Fruit fly (Drosophila melanogaster) whole organism, embryonic: ENCODE measurements around the gene CG1542.

Source experiments
- Asciz ChIP-seq: fragments of 200-800 bp; sonication (Bioruptor generic); optimal IDR thresholded peaks from 2 replicates; lab custom pipeline; 2017; ENCODE audit warnings: missing biosample characterization, mild to moderate bottlenecking, missing genetic modification characterization, missing genetic modification reagents
- CG11085 ChIP-seq: fragments of 200-800 bp; sonication (Bioruptor generic); IDR thresholded peaks from 2 replicates; pipeline ENCODE4 v1.3.6; 2022; ENCODE audit warnings: missing biosample characterization, missing genetic modification characterization
- CG11560 ChIP-seq: fragments of 200-800 bp; sonication (Bioruptor generic); IDR thresholded peaks from 3 replicates; pipeline ENCODE4 v1.3.6; 2022; ENCODE audit warnings: missing biosample characterization, missing genetic modification characterization
- CG13287 ChIP-seq: fragments of 200-800 bp; sonication (Bioruptor generic); IDR thresholded peaks from 2 replicates; pipeline ENCODE4 v1.3.6; 2022; ENCODE audit warnings: missing biosample characterization, missing genetic modification characterization; ENCODE audit not compliant: partially characterized antibody
- CG14014 ChIP-seq: fragments of 200-800 bp; sonication (Bioruptor generic); IDR thresholded peaks from 2 replicates; pipeline ENCODE4 v1.3.6; 2022; ENCODE audit warnings: missing biosample characterization, missing genetic modification characterization
- CG15011 ChIP-seq: fragments of 200-800 bp; sonication (Bioruptor generic); optimal IDR thresholded peaks from 3 replicates; lab custom pipeline; 2018; ENCODE audit warnings: missing biosample characterization, mild to moderate bottlenecking, missing genetic modification characterization
- CG15514 ChIP-seq: fragments of 200-800 bp; sonication (Bioruptor generic); optimal IDR thresholded peaks from 3 replicates; lab custom pipeline; 2017; ENCODE audit warnings: missing biosample characterization, missing genetic modification characterization, mild to moderate bottlenecking, moderate library complexity, missing genetic modification reagents
- CG2202 ChIP-seq: fragments of 200-800 bp; sonication (Bioruptor generic); optimal IDR thresholded peaks from 2 replicates; lab custom pipeline; 2018; ENCODE audit warnings: missing biosample characterization, mild to moderate bottlenecking, missing genetic modification characterization
- CG2875 ChIP-seq: fragments of 200-800 bp; sonication (Bioruptor generic); optimal IDR thresholded peaks from 2 replicates; lab custom pipeline; 2017; ENCODE audit warnings: missing biosample characterization, mild to moderate bottlenecking, missing genetic modification characterization, missing genetic modification reagents
- CG3281 ChIP-seq: fragments of 200-800 bp; sonication (Bioruptor generic); optimal IDR thresholded peaks from 3 replicates; lab custom pipeline; 2017; ENCODE audit warnings: missing biosample characterization, mild to moderate bottlenecking, missing genetic modification characterization
- CG3838 ChIP-seq: fragments of 200-800 bp; sonication (Bioruptor generic); optimal IDR thresholded peaks from 3 replicates; lab custom pipeline; 2016; ENCODE audit warnings: missing biosample characterization, missing genetic modification characterization
- CG4282 ChIP-seq: fragments of 200-800 bp; sonication (Bioruptor generic); optimal IDR thresholded peaks from 2 replicates; lab custom pipeline; 2016; ENCODE audit warnings: missing biosample characterization, missing genetic modification characterization
- CG5953 ChIP-seq: fragments of 200-800 bp; sonication (Bioruptor generic); IDR thresholded peaks from 2 replicates; pipeline ENCODE4 v1.3.6; 2022; ENCODE audit warnings: missing biosample characterization, missing genetic modification characterization
- CG6272 ChIP-seq: fragments of 200-800 bp; sonication (Bioruptor generic); IDR thresholded peaks from 2 replicates; pipeline ENCODE4 v1.3.6; 2022; ENCODE audit warnings: missing biosample characterization, missing genetic modification characterization
- CG6683 ChIP-seq: fragments of 200-800 bp; sonication (Bioruptor generic); optimal IDR thresholded peaks from 2 replicates; lab custom pipeline; 2017; ENCODE audit warnings: missing biosample characterization, mild to moderate bottlenecking, missing genetic modification characterization, missing genetic modification reagents
- CG8089 ChIP-seq: fragments of 200-800 bp; sonication (Bioruptor generic); optimal IDR thresholded peaks from 3 replicates; lab custom pipeline; 2016; ENCODE audit warnings: missing biosample characterization, missing genetic modification characterization
- CG8478 ChIP-seq: fragments of >200 bp; optimal IDR thresholded peaks from 2 replicates; lab custom pipeline; 2018
- CrebB ChIP-seq: fragments of 200-800 bp; sonication (Bioruptor generic); optimal IDR thresholded peaks from 3 replicates; lab custom pipeline; 2018; ENCODE audit warnings: missing biosample characterization, mild to moderate bottlenecking, missing genetic modification characterization
- Dad ChIP-seq: fragments of 200-800 bp; sonication (Bioruptor generic); optimal IDR thresholded peaks from 3 replicates; lab custom pipeline; 2016; ENCODE audit warnings: missing biosample characterization, missing genetic modification characterization
- Dbx ChIP-seq: fragments of 200-800 bp; sonication (Bioruptor generic); IDR thresholded peaks from 3 replicates; pipeline ENCODE4 v1.3.6; 2022; ENCODE audit warnings: missing biosample characterization, missing genetic modification characterization
- Doc3 ChIP-seq: fragments of 200-800 bp; sonication (Bioruptor generic); IDR thresholded peaks from 3 replicates; pipeline ENCODE4 v1.3.6; 2022; ENCODE audit warnings: missing biosample characterization, missing genetic modification characterization; ENCODE audit not compliant: partially characterized antibody
- Gug ChIP-seq: fragments of 200-800 bp; sonication (Bioruptor generic); IDR thresholded peaks from 4 replicates; pipeline ENCODE4 v1.3.6; 2022; ENCODE audit warnings: missing biosample characterization, missing genetic modification characterization
- H15 ChIP-seq: fragments of 200-800 bp; sonication (Bioruptor generic); IDR thresholded peaks from 3 replicates; pipeline ENCODE4 v1.3.6; 2022; ENCODE audit warnings: missing biosample characterization, missing genetic modification characterization
- HLH4C ChIP-seq: fragments of 200-800 bp; sonication (Bioruptor generic); IDR thresholded peaks from 3 replicates; pipeline ENCODE4 v1.3.6; 2022; ENCODE audit warnings: missing biosample characterization, missing genetic modification characterization; ENCODE audit not compliant: partially characterized antibody
- Lim3 ChIP-seq: fragments of 200-800 bp; sonication (Bioruptor generic); IDR thresholded peaks from 2 replicates; pipeline ENCODE4 v1.3.6; 2022; ENCODE audit warnings: missing biosample characterization, missing genetic modification characterization
- Pdp1 ChIP-seq, 2 experiments: fragments of 200-800 bp; sonication (Bioruptor generic); optimal IDR thresholded peaks; 3 replicates each; lab custom pipeline; 2016; ENCODE audit warnings: missing biosample characterization in 2 of 2, missing genetic modification characterization in 2 of 2, mild to moderate bottlenecking in 1 of 2, moderate library complexity in 1 of 2
- Ravus ChIP-seq: fragments of 200-800 bp; sonication (Bioruptor generic); IDR thresholded peaks from 2 replicates; pipeline ENCODE4 v1.3.6; 2022; ENCODE audit warnings: missing biosample characterization, missing genetic modification characterization
- Six4 ChIP-seq: fragments of 200-800 bp; sonication (Bioruptor generic); optimal IDR thresholded peaks from 2 replicates; lab custom pipeline; 2016; ENCODE audit warnings: missing biosample characterization, missing genetic modification characterization
- Stat92E ChIP-seq, 3 experiments: fragments of >200 bp in 2 of 3; fragments of 200-800 bp in 1 of 3; sonication (Bioruptor generic) in 1 of 3; optimal IDR thresholded peaks; 2 replicates each; lab custom pipeline; 2017 to 2019; ENCODE audit warnings: missing biosample characterization in 3 of 3, missing genetic modification characterization in 3 of 3, mild to moderate bottlenecking in 1 of 3, moderate library complexity in 1 of 3
- ase ChIP-seq: fragments of 200-800 bp; sonication (Bioruptor generic); IDR thresholded peaks from 3 replicates; pipeline ENCODE4 v1.3.6; 2022; ENCODE audit warnings: missing biosample characterization, missing genetic modification characterization
- az2 ChIP-seq: fragments of 200-800 bp; sonication (Bioruptor generic); optimal IDR thresholded peaks from 3 replicates; lab custom pipeline; 2016; ENCODE audit warnings: missing biosample characterization, missing genetic modification characterization
- cg ChIP-seq: fragments of 200-800 bp; sonication (Bioruptor generic); optimal IDR thresholded peaks from 3 replicates; lab custom pipeline; 2019; ENCODE audit warnings: missing biosample characterization, mild to moderate bottlenecking, missing genetic modification characterization, moderate library complexity
- ci ChIP-seq: fragments of 200-800 bp; sonication (Bioruptor generic); IDR thresholded peaks from 3 replicates; pipeline ENCODE4 v1.3.6; 2022; ENCODE audit warnings: missing biosample characterization, missing genetic modification characterization
- eve ChIP-seq, 2 experiments: fragments of >200 bp; optimal IDR thresholded peaks; 2 replicates each; lab custom pipeline; 2017; ENCODE audit warnings: missing biosample characterization in 2 of 2, missing genetic modification characterization in 2 of 2
- fd3F ChIP-seq: fragments of 200-800 bp; sonication (Bioruptor generic); optimal IDR thresholded peaks from 2 replicates; lab custom pipeline; 2018; ENCODE audit warnings: missing biosample characterization, mild to moderate bottlenecking, missing genetic modification characterization, moderate library complexity
- fd96Cb ChIP-seq: fragments of 200-800 bp; sonication (Bioruptor generic); optimal IDR thresholded peaks from 2 replicates; lab custom pipeline; 2018; ENCODE audit warnings: missing biosample characterization, mild to moderate bottlenecking, missing genetic modification characterization, moderate library complexity
- fru ChIP-seq: fragments of >200 bp; optimal IDR thresholded peaks from 2 replicates; lab custom pipeline; 2017
- gcm2 ChIP-seq: fragments of 200-800 bp; sonication (Bioruptor generic); optimal IDR thresholded peaks from 2 replicates; lab custom pipeline; 2016; ENCODE audit warnings: missing biosample characterization, missing genetic modification characterization
- lilli ChIP-seq: fragments of 200-800 bp; sonication (Bioruptor generic); optimal IDR thresholded peaks from 3 replicates; lab custom pipeline; 2016; ENCODE audit warnings: missing biosample characterization, missing genetic modification characterization
- nom ChIP-seq: fragments of 200-800 bp; sonication (Bioruptor generic); optimal IDR thresholded peaks from 2 replicates; lab custom pipeline; 2017; ENCODE audit warnings: missing biosample characterization, missing genetic modification characterization, mild to moderate bottlenecking, moderate library complexity, missing genetic modification reagents
- psq ChIP-seq: fragments of 200-800 bp; sonication (Bioruptor generic); optimal IDR thresholded peaks from 2 replicates; lab custom pipeline; 2017; ENCODE audit warnings: missing biosample characterization, missing genetic modification characterization
- row ChIP-seq: fragments of 200-800 bp; sonication (Bioruptor generic); IDR thresholded peaks from 3 replicates; pipeline ENCODE4 v1.3.6; 2022; ENCODE audit warnings: missing biosample characterization, missing genetic modification characterization
- slbo ChIP-seq: fragments of 200-800 bp; sonication (Bioruptor generic); IDR thresholded peaks from 2 replicates; pipeline ENCODE4 v1.3.6; 2022; ENCODE audit warnings: missing biosample characterization, missing genetic modification characterization
- sr ChIP-seq: fragments of 200-800 bp; sonication (Bioruptor generic); IDR thresholded peaks from 3 replicates; pipeline ENCODE4 v1.3.6; 2022; ENCODE audit warnings: missing biosample characterization, missing genetic modification characterization
- sug ChIP-seq: fragments of 200-800 bp; optimal IDR thresholded peaks from 2 replicates; lab custom pipeline; 2019; ENCODE audit warnings: missing biosample characterization, mild to moderate bottlenecking, missing genetic modification characterization, moderate library complexity
- tin ChIP-seq: fragments of 200-800 bp; sonication (Bioruptor generic); optimal IDR thresholded peaks from 3 replicates; lab custom pipeline; 2016; ENCODE audit warnings: missing biosample characterization, missing genetic modification characterization
- toy ChIP-seq: fragments of 200-800 bp; sonication (Bioruptor generic); IDR thresholded peaks from 2 replicates; pipeline ENCODE4 v1.3.6; 2022; ENCODE audit warnings: missing biosample characterization, missing genetic modification characterization
- wek ChIP-seq: fragments of 200-800 bp; sonication (Bioruptor generic); optimal IDR thresholded peaks from 3 replicates; lab custom pipeline; 2018; ENCODE audit warnings: missing biosample characterization, mild to moderate bottlenecking, missing genetic modification characterization, moderate library complexity
- zen ChIP-seq: fragments of 200-800 bp; sonication (Bioruptor generic); optimal IDR thresholded peaks from 3 replicates; lab custom pipeline; 2018; ENCODE audit warnings: missing biosample characterization, mild to moderate bottlenecking, missing genetic modification characterization, moderate library complexity
- zfh2 ChIP-seq: fragments of 200-800 bp; sonication (Bioruptor generic); optimal IDR thresholded peaks from 2 replicates; lab custom pipeline; 2016; ENCODE audit warnings: missing biosample characterization, missing genetic modification characterization

CG1542 gene

dm6 chr3R:31222125-31222889 is 9.0 kb downstream of the CG1542 start (continued):
- TF ChIP-seq Stat92E (GFP tag; optimal IDR thresholded peaks at IDR 0.05; lab: Kevin White, UChicago): no peak
- peak; percentile 71 for TF ChIP-seq CG6683 (GFP tag; lab: Kevin White, UChicago)
- TF ChIP-seq CG8089 (GFP tag; lab: Kevin White, UChicago): peak; percentile 75
- peak; percentile 81 for TF ChIP-seq CG15011 (GFP tag; lab: Kevin White, UChicago)
- peak; percentile 72 for TF ChIP-seq sug
- TF ChIP-seq ase (GFP tag; lab: Robert Waterston, UW): no peak
- no peak for TF ChIP-seq ci (GFP tag; lab: Robert Waterston, UW)
- no peak for TF ChIP-seq slbo
- peak; percentile 58; the same call in 3 of the 4 replicates for TF ChIP-seq Gug
- TF ChIP-seq CG5953 (GFP tag; lab: Robert Waterston, UW): no peak
- TF ChIP-seq CG14014 (GFP tag; lab: Robert Waterston, UW): no peak
- no peak for TF ChIP-seq Ravus (GFP tag; lab: Robert Waterston, UW)
- no peak for TF ChIP-seq H15 (GFP tag; lab: Robert Waterston, UW)
- peak in 1 of 2 experiments; percentile 26 for TF ChIP-seq eve (GFP tag; optimal IDR thresholded peaks at IDR 0.05; lab: Kevin White, UChicago)
- TF ChIP-seq Dad (GFP tag; lab: Kevin White, UChicago): peak; percentile 72
- TF ChIP-seq Dbx (GFP tag; lab: Robert Waterston, UW): no peak
- TF ChIP-seq CG15514 (GFP tag; lab: Kevin White, UChicago): peak; percentile 70
- TF ChIP-seq HLH4C: no peak
- TF ChIP-seq zen (tag; lab: Kevin White, UChicago): peak; percentile 71
- TF ChIP-seq az2 (GFP tag; lab: Kevin White, UChicago): peak; percentile 81
- TF ChIP-seq Asciz (GFP tag; lab: Kevin White, UChicago): peak; percentile 74
- peak; percentile 71 for TF ChIP-seq Six4 (GFP tag; lab: Kevin White, UChicago)
- no peak for TF ChIP-seq Lim3 (GFP tag; lab: Robert Waterston, UW)
- peak; percentile 56 for TF ChIP-seq cg (GFP tag; lab: Kevin White, UChicago)
- TF ChIP-seq Doc3 (GFP tag; lab: Robert Waterston, UW): no peak
- TF ChIP-seq CG2875 (GFP tag; lab: Kevin White, UChicago): peak; percentile 73
- no peak for TF ChIP-seq row (GFP tag; lab: Robert Waterston, UW)
- peak; percentile 53 for TF ChIP-seq CG6272 (GFP tag; lab: Robert Waterston, UW)
- no peak for TF ChIP-seq CG13287 (GFP tag; lab: Robert Waterston, UW)
- TF ChIP-seq gcm2 (GFP tag; lab: Kevin White, UChicago): peak; percentile 29
- TF ChIP-seq nom (GFP tag; lab: Kevin White, UChicago): no peak
- no peak for TF ChIP-seq fru (lab: Kevin White, UChicago)
- peak; percentile 44 for TF ChIP-seq CG4282
- TF ChIP-seq psq (GFP tag; lab: Kevin White, UChicago): no peak
- TF ChIP-seq CG11085 (GFP tag; lab: Robert Waterston, UW): no peak
- peak; percentile 64 for TF ChIP-seq fd3F (GFP tag; lab: Kevin White, UChicago)
- no peak for TF ChIP-seq CG11560 (tag; lab: Robert Waterston, UW)
- TF ChIP-seq wek: peak; percentile 62
- no peak for TF ChIP-seq CG8478
- no peak for TF ChIP-seq toy (GFP tag; lab: Robert Waterston, UW)
- peak; percentile 68 for TF ChIP-seq CG2202 (tag; lab: Kevin White, UChicago)
- TF ChIP-seq CG3281 (GFP tag; lab: Kevin White, UChicago): peak; percentile 86
- peak; percentile 87 for TF ChIP-seq lilli
- TF ChIP-seq sr (GFP tag; lab: Robert Waterston, UW): no peak
- peak; percentile 73 for TF ChIP-seq CG3838 (GFP tag; lab: Kevin White, UChicago)
- TF ChIP-seq tin: peak; percentile 73
- peak; percentile 70 for TF ChIP-seq zfh2 (GFP tag; lab: Kevin White, UChicago)
- TF ChIP-seq CrebB (tag; lab: Kevin White, UChicago): peak; percentile 76
- peak; percentile 81 for TF ChIP-seq fd96Cb (tag; lab: Kevin White, UChicago)
- TF ChIP-seq Pdp1 (GFP tag; optimal IDR thresholded peaks at IDR 0.05; lab: Kevin White, UChicago): peak; percentile 76 to 86
